Fruit fly (Drosophila melanogaster): ENCODE results near the gene cona.

DNA sequence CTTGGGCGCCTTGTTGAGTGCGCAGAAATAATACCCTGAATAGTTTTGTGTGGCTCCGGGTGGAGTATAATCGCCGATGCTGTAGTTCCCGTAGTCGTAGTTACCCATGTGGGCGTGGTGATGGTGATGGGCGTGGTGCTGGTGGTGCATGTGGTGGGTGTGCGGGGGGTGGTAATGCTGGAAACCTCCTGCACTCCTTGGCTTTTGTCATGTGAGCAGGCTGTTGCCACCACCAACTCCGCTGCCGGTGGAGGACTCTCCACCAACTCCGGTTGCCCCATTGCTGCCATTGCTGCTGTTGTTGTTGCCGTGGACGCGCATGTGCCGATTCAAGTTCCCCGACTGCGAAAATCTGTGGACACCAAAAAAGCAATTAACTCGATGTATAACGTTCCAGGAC lies 17.0 kb upstream of the cona start:
- no peak for TF ChIP-seq Clk (GFP tag; optimal IDR thresholded peaks at IDR 0.05)
- no peak for TF ChIP-seq CG33017 (tag; optimal IDR thresholded peaks at IDR 0.05)
- no peak for TF ChIP-seq CG14711 (tag; optimal IDR thresholded peaks at IDR 0.05)
- TF ChIP-seq kay (GFP tag; ENCODE audit: borderline replicate concordance), result no peak
- TF ChIP-seq CG12768 (GFP tag; optimal IDR thresholded peaks at IDR 0.05), result no peak
- no peak for TF ChIP-seq cic (GFP tag; optimal IDR thresholded peaks at IDR 0.05)
- TF ChIP-seq bab1 (GFP tag; optimal IDR thresholded peaks at IDR 0.05), result no peak
- no peak for TF ChIP-seq tj (GFP tag; optimal IDR thresholded peaks at IDR 0.05)
- TF ChIP-seq CG7101 (tag; optimal IDR thresholded peaks at IDR 0.05), result no peak
- no peak for TF ChIP-seq CG1620 (GFP tag; optimal IDR thresholded peaks at IDR 0.05)
- no peak for TF ChIP-seq CG7045 (GFP tag; optimal IDR thresholded peaks at IDR 0.05)
- no peak for TF ChIP-seq pad (GFP tag; optimal IDR thresholded peaks at IDR 0.05)
- no peak for TF ChIP-seq cnc (optimal IDR thresholded peaks at IDR 0.05)

Measured in whole organism, adult.